Worm (Caenorhabditis elegans): Measurements from ENCODE around the gene ptrn-1.

ptrn-1 gene

DNA sequence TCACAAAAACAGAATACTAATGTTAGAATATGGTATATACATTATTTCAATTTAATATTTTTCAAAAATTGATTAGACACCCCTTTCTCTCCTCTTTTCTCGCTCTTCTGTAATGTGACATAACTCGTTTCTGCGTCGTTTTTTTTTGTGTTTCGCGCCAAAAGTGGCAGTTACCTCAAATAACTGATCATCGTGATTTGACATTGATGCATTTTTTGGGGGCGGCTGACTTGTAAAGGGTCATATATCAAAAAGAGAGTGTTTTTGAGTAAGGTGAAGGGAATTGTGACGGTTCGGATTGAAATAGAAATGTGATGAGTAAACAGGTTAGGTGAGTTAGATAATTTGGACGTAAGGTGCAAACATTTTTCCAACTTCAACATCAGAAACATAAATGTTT is 32.0 kb downstream of the ptrn-1 start (continued):
- no peak for TF ChIP-seq hpl-2 (GFP tag; optimal IDR thresholded peaks at IDR 0.05)
- TF ChIP-seq mdl-1 (tag; optimal IDR thresholded peaks at IDR 0.05) = no peak
- TF ChIP-seq vab-15 (tag; optimal IDR thresholded peaks at IDR 0.05) = peak; percentile 46

DNA sequence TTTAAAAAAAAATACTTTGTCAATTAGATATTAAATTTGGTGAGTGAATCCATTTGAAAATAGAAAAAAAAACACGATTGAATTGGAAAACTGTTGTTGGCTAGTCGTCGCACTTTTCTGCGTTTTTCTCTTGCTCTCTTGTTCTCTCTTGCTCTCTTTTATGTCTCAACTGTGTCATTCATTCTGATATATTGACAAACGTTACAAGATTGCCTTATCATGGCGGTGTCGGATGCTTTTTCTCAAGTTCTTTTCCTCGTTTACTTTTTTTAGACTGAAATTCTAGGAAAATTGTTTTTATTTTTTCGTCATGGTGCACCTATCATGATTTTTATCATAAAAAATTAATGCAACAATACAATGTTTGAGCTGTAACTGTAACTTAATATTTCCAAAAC is 34.1 kb downstream of the ptrn-1 start:
- TF ChIP-seq elt-2 (tag; optimal IDR thresholded peaks at IDR 0.05) (peak; percentile 46), tlp-1 (tag; optimal IDR thresholded peaks at IDR 0.05) (no peak), efl-1 (optimal IDR thresholded peaks at IDR 0.05) (no peak), efl-1 (GFP tag; optimal IDR thresholded peaks at IDR 0.05 in 1 of 2) (no peak), ama-1 (optimal IDR thresholded peaks at IDR 0.05) (no peak)

DNA sequence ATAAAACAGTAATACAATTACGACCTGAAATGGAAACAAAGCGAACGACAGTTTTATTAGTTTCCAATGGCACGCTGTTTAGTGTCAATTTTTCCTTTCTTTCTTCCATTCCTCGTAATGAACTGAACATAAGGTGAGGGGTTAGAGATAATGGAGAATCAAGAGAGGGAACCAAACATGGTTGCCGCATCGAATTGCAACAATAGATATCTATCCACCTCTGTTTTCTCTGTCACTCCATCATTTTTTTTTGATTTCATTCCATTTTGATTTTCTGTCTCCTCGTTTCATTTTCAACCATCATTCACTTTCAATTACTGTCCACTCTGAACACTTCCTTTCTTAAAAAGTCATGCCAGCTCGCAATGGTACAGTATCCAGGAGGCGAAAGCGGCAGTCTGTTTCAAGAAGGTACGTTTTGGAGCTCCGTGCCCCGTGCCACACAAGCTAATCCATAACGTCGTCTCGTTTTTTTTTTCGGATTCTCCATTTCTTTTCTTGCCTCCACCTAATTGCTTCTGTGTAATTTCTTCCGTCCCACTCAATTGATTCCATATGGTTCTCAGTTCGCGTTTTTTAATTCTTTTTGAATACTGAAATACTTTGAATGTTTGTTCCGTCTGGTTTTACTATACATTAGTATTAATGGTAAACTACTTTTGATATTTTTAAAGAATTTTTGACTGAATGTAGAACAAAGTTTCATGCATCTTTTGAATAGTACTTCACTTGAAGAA is 34.7 kb downstream of the ptrn-1 start:
- peak in 1 of 6 experiments; percentile 19 for TF ChIP-seq elt-3 (tag; optimal IDR thresholded peaks at IDR 0.05)
- peak; percentile 89 for TF ChIP-seq blmp-1 (tag; optimal IDR thresholded peaks at IDR 0.05)
- peak; percentile 14 for TF ChIP-seq pag-3 (tag; optimal IDR thresholded peaks at IDR 0.05; ENCODE audit: borderline replicate concordance, insufficient read depth)
- peak; percentile 84 for TF ChIP-seq dsc-1 (tag; optimal IDR thresholded peaks at IDR 0.05)
- TF ChIP-seq sup-37 (GFP tag; optimal IDR thresholded peaks at IDR 0.05) = no peak
- no peak for TF ChIP-seq ceh-63 (GFP tag; optimal IDR thresholded peaks at IDR 0.05)
- no peak for TF ChIP-seq elt-2 (tag; optimal IDR thresholded peaks at IDR 0.05)
- TF ChIP-seq fos-1 (tag; optimal IDR thresholded peaks at IDR 0.05) = no peak
- no peak for TF ChIP-seq alr-1 (tag; optimal IDR thresholded peaks at IDR 0.05; ENCODE audit: borderline replicate concordance)
- TF ChIP-seq pqm-1 (tag; optimal IDR thresholded peaks at IDR 0.05) = no peak
- TF ChIP-seq lir-3 (tag; optimal IDR thresholded peaks at IDR 0.05; ENCODE audit: poor library complexity) = no peak
- TF ChIP-seq efl-1 (optimal IDR thresholded peaks at IDR 0.05) = no peak
- peak in 1 of 2 experiments; percentile 92 for TF ChIP-seq efl-1 (GFP tag; optimal IDR thresholded peaks at IDR 0.05 in 1 of 2)
- no peak for TF ChIP-seq Y116A8C.19 (tag; optimal IDR thresholded peaks at IDR 0.05; ENCODE audit: borderline replicate concordance)
- peak; percentile 37 for TF ChIP-seq lin-14 (GFP tag; optimal IDR thresholded peaks at IDR 0.05)
- TF ChIP-seq pax-3 (tag; optimal IDR thresholded peaks at IDR 0.05) = no peak
- TF ChIP-seq ces-1 (GFP tag; optimal IDR thresholded peaks at IDR 0.05) = no peak
- TF ChIP-seq nhr-90 (tag; optimal IDR thresholded peaks at IDR 0.05; ENCODE audit: poor library complexity) = no peak
- TF ChIP-seq F16B12.6 (tag; optimal IDR thresholded peaks at IDR 0.05) = no peak
- TF ChIP-seq lin-15B (tag; optimal IDR thresholded peaks at IDR 0.05) = no peak
- TF ChIP-seq zip-4 (GFP tag; optimal IDR thresholded peaks at IDR 0.05) = no peak
- no peak for TF ChIP-seq lin-35 (GFP tag; optimal IDR thresholded peaks at IDR 0.05)
- TF ChIP-seq dpl-1 (GFP tag; optimal IDR thresholded peaks at IDR 0.05) = no peak
- TF ChIP-seq lsy-2 (tag; optimal IDR thresholded peaks at IDR 0.05) = no peak
- no peak for TF ChIP-seq skn-1 (tag; optimal IDR thresholded peaks at IDR 0.05)
- no peak for TF ChIP-seq unc-62 (GFP tag; optimal IDR thresholded peaks at IDR 0.05)
- peak; percentile 62 for TF ChIP-seq nhr-85 (tag)
- no peak for TF ChIP-seq mdl-1 (tag; optimal IDR thresholded peaks at IDR 0.05)
- no peak for TF ChIP-seq ama-1 (optimal IDR thresholded peaks at IDR 0.05)
- TF ChIP-seq aly-2 (tag; optimal IDR thresholded peaks at IDR 0.05) = no peak
- peak; percentile 75 for TF ChIP-seq fkh-4 (tag; optimal IDR thresholded peaks at IDR 0.05; ENCODE audit: borderline replicate concordance)
- no peak for TF ChIP-seq C04F5.9 (tag; optimal IDR thresholded peaks at IDR 0.05)
- no peak for TF ChIP-seq egl-13 (tag; optimal IDR thresholded peaks at IDR 0.05)
- no peak for TF ChIP-seq ceh-90 (tag; optimal IDR thresholded peaks at IDR 0.05)
- TF ChIP-seq lin-13 (GFP tag; optimal IDR thresholded peaks at IDR 0.05) = no peak
- no peak for TF ChIP-seq egl-27 (tag; optimal IDR thresholded peaks at IDR 0.05)
- TF ChIP-seq C16A3.4 (tag; optimal IDR thresholded peaks at IDR 0.05) = no peak
- no peak for TF ChIP-seq hlh-17 (GFP tag; optimal IDR thresholded peaks at IDR 0.05; ENCODE audit: borderline replicate concordance)

All from whole organism, L1 larva.